Fruit fly (Drosophila melanogaster) whole organism, embryonic: ENCODE data around the gene SelG.
A peak's percentile ranks its signal among the peaks of the same experiment; 100 is the strongest.

Source experiments
- ATbp ChIP-seq: fragments of 200-800 bp; sonication (Bioruptor generic); optimal IDR thresholded peaks from 2 replicates; lab custom pipeline; 2017; ENCODE audit warnings: missing biosample characterization, mild to moderate bottlenecking, missing genetic modification characterization, missing genetic modification reagents
- Ada2b ChIP-seq: fragments of 200-800 bp; sonication (Bioruptor generic); IDR thresholded peaks from 2 replicates; pipeline ENCODE4 v1.3.6; 2022; ENCODE audit warnings: missing biosample characterization, missing genetic modification characterization
- Atf-2 ChIP-seq: fragments of 200-800 bp; sonication (Bioruptor generic); optimal IDR thresholded peaks from 2 replicates; lab custom pipeline; 2016; ENCODE audit warnings: missing biosample characterization, missing genetic modification characterization
- Blimp-1 ChIP-seq: fragments of 200-800 bp; sonication (Bioruptor generic); optimal IDR thresholded peaks from 3 replicates; lab custom pipeline; 2018; ENCODE audit warnings: missing biosample characterization, missing genetic modification characterization, mild to moderate bottlenecking, moderate library complexity, missing genetic modification reagents
- CG11247 ChIP-seq: fragments of 200-800 bp; sonication (Bioruptor generic); IDR thresholded peaks from 2 replicates; pipeline ENCODE4 v1.3.6; 2022; ENCODE audit warnings: missing biosample characterization, missing genetic modification characterization
- CG12744 ChIP-seq: fragments of 200-800 bp; sonication (Bioruptor generic); optimal IDR thresholded peaks from 2 replicates; lab custom pipeline; 2016; ENCODE audit warnings: missing biosample characterization, missing genetic modification characterization
- CG14014 ChIP-seq: fragments of 200-800 bp; sonication (Bioruptor generic); IDR thresholded peaks from 2 replicates; pipeline ENCODE4 v1.3.6; 2022; ENCODE audit warnings: missing biosample characterization, missing genetic modification characterization
- CG14050 ChIP-seq: fragments of 200-800 bp; sonication (Bioruptor generic); IDR thresholded peaks from 3 replicates; pipeline ENCODE4 v1.3.6; 2022; ENCODE audit warnings: missing biosample characterization, missing genetic modification characterization
- CG15696 ChIP-seq: fragments of 200-800 bp; sonication (Bioruptor generic); optimal IDR thresholded peaks from 2 replicates; lab custom pipeline; 2019; ENCODE audit warnings: missing biosample characterization, mild to moderate bottlenecking, missing genetic modification characterization, moderate library complexity
- CG17328 ChIP-seq: fragments of 200-800 bp; sonication (Bioruptor generic); IDR thresholded peaks from 2 replicates; pipeline ENCODE4 v1.3.6; 2022; ENCODE audit warnings: missing biosample characterization, missing genetic modification characterization
- CG18262 ChIP-seq: fragments of 200-800 bp; optimal IDR thresholded peaks from 3 replicates; lab custom pipeline; 2019; ENCODE audit warnings: missing biosample characterization, mild to moderate bottlenecking, missing genetic modification characterization, moderate library complexity
- CG3065 ChIP-seq: fragments of 200-800 bp; sonication (Bioruptor generic); optimal IDR thresholded peaks from 2 replicates; lab custom pipeline; 2016; ENCODE audit warnings: missing biosample characterization, missing genetic modification characterization
- CG32772 ChIP-seq: fragments of 200-800 bp; sonication (Bioruptor generic); IDR thresholded peaks from 2 replicates; pipeline ENCODE4 v1.3.6; 2022; ENCODE audit warnings: missing biosample characterization, missing genetic modification characterization
- CG34224 ChIP-seq: fragments of 200-800 bp; sonication (Bioruptor generic); IDR thresholded peaks from 3 replicates; pipeline ENCODE4 v1.3.6; 2022; ENCODE audit warnings: missing biosample characterization, missing genetic modification characterization; ENCODE audit not compliant: partially characterized antibody
- CG3847 ChIP-seq: fragments of 200-800 bp; sonication (Bioruptor generic); IDR thresholded peaks from 2 replicates; pipeline ENCODE4 v1.3.6; 2022; ENCODE audit warnings: missing biosample characterization, missing genetic modification characterization
- CG42726 ChIP-seq: fragments of 200-800 bp; sonication (Bioruptor generic); IDR thresholded peaks from 2 replicates; pipeline ENCODE4 v1.3.6; 2022; ENCODE audit warnings: missing biosample characterization, missing genetic modification characterization; ENCODE audit not compliant: partially characterized antibody
- CG4854 ChIP-seq: fragments of 200-800 bp; sonication (Bioruptor generic); optimal IDR thresholded peaks from 2 replicates; lab custom pipeline; 2016; ENCODE audit warnings: missing biosample characterization, missing genetic modification characterization, inconsistent platforms
- CG6654 ChIP-seq: fragments of 200-800 bp; sonication (Bioruptor generic); optimal IDR thresholded peaks from 2 replicates; lab custom pipeline; 2017; ENCODE audit warnings: missing biosample characterization, mild to moderate bottlenecking, missing genetic modification characterization
- CG6813 ChIP-seq: fragments of 200-800 bp; sonication (Bioruptor generic); optimal IDR thresholded peaks from 2 replicates; lab custom pipeline; 2017; ENCODE audit warnings: missing biosample characterization, missing genetic modification characterization, mild to moderate bottlenecking, moderate library complexity, missing genetic modification reagents
- CG7271 ChIP-seq: fragments of 200-800 bp; sonication (Bioruptor generic); optimal IDR thresholded peaks from 2 replicates; lab custom pipeline; 2018; ENCODE audit warnings: missing biosample characterization, mild to moderate bottlenecking, missing genetic modification characterization, moderate library complexity
- CG7963 ChIP-seq: fragments of 200-800 bp; sonication (Bioruptor generic); IDR thresholded peaks from 3 replicates; pipeline ENCODE4 v1.3.6; 2022; ENCODE audit warnings: missing biosample characterization, missing genetic modification characterization; ENCODE audit not compliant: partially characterized antibody
- CG8089 ChIP-seq: fragments of 200-800 bp; sonication (Bioruptor generic); optimal IDR thresholded peaks from 3 replicates; lab custom pipeline; 2016; ENCODE audit warnings: missing biosample characterization, missing genetic modification characterization
- CG8944 ChIP-seq: fragments of 200-800 bp; sonication (Bioruptor generic); optimal IDR thresholded peaks from 3 replicates; lab custom pipeline; 2016; ENCODE audit warnings: missing biosample characterization, missing genetic modification characterization
- CG9727 ChIP-seq: fragments of 200-800 bp; sonication (Bioruptor generic); optimal IDR thresholded peaks from 3 replicates; lab custom pipeline; 2017; ENCODE audit warnings: missing biosample characterization, mild to moderate bottlenecking, missing genetic modification characterization
- CG9797 ChIP-seq: fragments of 200-800 bp; sonication (Bioruptor generic); optimal IDR thresholded peaks from 3 replicates; lab custom pipeline; 2018; ENCODE audit warnings: missing biosample characterization, mild to moderate bottlenecking, missing genetic modification characterization
- Dek ChIP-seq: fragments of 200-800 bp; sonication (Bioruptor generic); optimal IDR thresholded peaks from 3 replicates; lab custom pipeline; 2019; ENCODE audit warnings: missing biosample characterization, mild to moderate bottlenecking, missing genetic modification characterization, moderate library complexity
- Dp ChIP-seq: fragments of 200-800 bp; sonication (Bioruptor generic); optimal IDR thresholded peaks from 2 replicates; lab custom pipeline; 2018; ENCODE audit warnings: missing biosample characterization, mild to moderate bottlenecking, missing genetic modification characterization, moderate library complexity
- Ets65A ChIP-seq: fragments of 200-800 bp; sonication (Bioruptor generic); peaks from one replicate; lab custom pipeline; 2016; ENCODE audit warnings: missing biosample characterization, missing genetic modification characterization
- Fer3 ChIP-seq: fragments of 200-800 bp; sonication (Bioruptor generic); optimal IDR thresholded peaks from 2 replicates; lab custom pipeline; 2018; ENCODE audit warnings: missing biosample characterization, mild to moderate bottlenecking, missing genetic modification characterization, moderate library complexity
- H15 ChIP-seq: fragments of 200-800 bp; sonication (Bioruptor generic); IDR thresholded peaks from 3 replicates; pipeline ENCODE4 v1.3.6; 2022; ENCODE audit warnings: missing biosample characterization, missing genetic modification characterization
- HmgZ ChIP-seq: fragments of 200-800 bp; sonication (Bioruptor generic); optimal IDR thresholded peaks from 2 replicates; lab custom pipeline; 2018; ENCODE audit warnings: missing biosample characterization, mild to moderate bottlenecking, missing genetic modification characterization
- Hr51 ChIP-seq, 2 experiments: fragments of 200-800 bp; sonication (Bioruptor generic); optimal IDR thresholded peaks; 2 replicates in 1 of 2; 3 replicates in 1 of 2; lab custom pipeline; 2016 to 2018; ENCODE audit warnings: missing biosample characterization in 2 of 2, missing genetic modification characterization in 2 of 2, mild to moderate bottlenecking in 1 of 2, moderate library complexity in 1 of 2
- Med ChIP-seq: fragments of 200-800 bp; sonication (Bioruptor generic); peaks from one replicate; lab custom pipeline; 2016; ENCODE audit warnings: missing biosample characterization, missing genetic modification characterization, mild to moderate bottlenecking, inconsistent platforms, moderate library complexity
- Oli ChIP-seq: fragments of 200-800 bp; sonication (Bioruptor generic); optimal IDR thresholded peaks from 2 replicates; lab custom pipeline; 2018; ENCODE audit warnings: missing biosample characterization, mild to moderate bottlenecking, missing genetic modification characterization, moderate library complexity
- PHDP ChIP-seq: fragments of 200-800 bp; sonication (Bioruptor generic); optimal IDR thresholded peaks from 3 replicates; lab custom pipeline; 2018; ENCODE audit warnings: missing biosample characterization, mild to moderate bottlenecking, missing genetic modification characterization, moderate library complexity
- Sry-δ ChIP-seq: fragments of 200-800 bp; sonication (Bioruptor generic); optimal IDR thresholded peaks from 2 replicates; lab custom pipeline; 2016; ENCODE audit warnings: missing biosample characterization, missing genetic modification characterization
- az2 ChIP-seq: fragments of 200-800 bp; sonication (Bioruptor generic); optimal IDR thresholded peaks from 3 replicates; lab custom pipeline; 2016; ENCODE audit warnings: missing biosample characterization, missing genetic modification characterization
- bigmax ChIP-seq: fragments of 200-800 bp; sonication (Bioruptor generic); optimal IDR thresholded peaks from 2 replicates; lab custom pipeline; 2018; ENCODE audit warnings: missing biosample characterization, mild to moderate bottlenecking, missing genetic modification characterization
- crp ChIP-seq, 2 experiments: fragments of 200-800 bp; sonication (Bioruptor generic); optimal IDR thresholded peaks; 2 replicates in 1 of 2; 3 replicates in 1 of 2; lab custom pipeline; 2017; ENCODE audit warnings: missing biosample characterization in 2 of 2, missing genetic modification characterization in 2 of 2, mild to moderate bottlenecking in 1 of 2, moderate library complexity in 1 of 2
- disco-r ChIP-seq: fragments of 200-800 bp; sonication (Bioruptor generic); optimal IDR thresholded peaks from 2 replicates; lab custom pipeline; 2016; ENCODE audit warnings: missing biosample characterization, missing genetic modification characterization
- ftz-f1 ChIP-seq: fragments of 200-800 bp; sonication (Bioruptor generic); optimal IDR thresholded peaks from 2 replicates; lab custom pipeline; 2016; ENCODE audit warnings: missing biosample characterization, missing genetic modification characterization
- ind ChIP-seq: fragments of 200-800 bp; sonication (Bioruptor generic); optimal IDR thresholded peaks from 3 replicates; lab custom pipeline; 2016; ENCODE audit warnings: missing biosample characterization, missing genetic modification characterization
- jigr1 ChIP-seq: fragments of 200-800 bp; sonication (Bioruptor generic); IDR thresholded peaks from 3 replicates; pipeline ENCODE4 v1.3.6; 2022; ENCODE audit warnings: missing biosample characterization, missing genetic modification characterization
- luna ChIP-seq: fragments of 200-800 bp; sonication (Bioruptor generic); optimal IDR thresholded peaks from 2 replicates; lab custom pipeline; 2016; ENCODE audit warnings: missing biosample characterization, missing genetic modification characterization
- oc ChIP-seq: fragments of 200-800 bp; sonication (Bioruptor generic); optimal IDR thresholded peaks from 2 replicates; lab custom pipeline; 2018; ENCODE audit warnings: missing biosample characterization, mild to moderate bottlenecking, missing genetic modification characterization, moderate library complexity
- pros ChIP-seq: fragments of 200-800 bp; sonication (Bioruptor generic); optimal IDR thresholded peaks from 3 replicates; lab custom pipeline; 2019; ENCODE audit warnings: missing biosample characterization, mild to moderate bottlenecking, missing genetic modification characterization, moderate library complexity
- pum ChIP-seq: fragments of 200-800 bp; sonication (Bioruptor generic); optimal IDR thresholded peaks from 2 replicates; lab custom pipeline; 2016; ENCODE audit warnings: missing biosample characterization, missing genetic modification characterization
- so ChIP-seq: fragments of 200-800 bp; sonication (Bioruptor generic); IDR thresholded peaks from 3 replicates; pipeline ENCODE4 v1.3.6; 2022; ENCODE audit warnings: missing biosample characterization, missing genetic modification characterization
- toy ChIP-seq: fragments of 200-800 bp; sonication (Bioruptor generic); IDR thresholded peaks from 2 replicates; pipeline ENCODE4 v1.3.6; 2022; ENCODE audit warnings: missing biosample characterization, missing genetic modification characterization
- tup ChIP-seq: fragments of 200-800 bp; sonication (Bioruptor generic); optimal IDR thresholded peaks from 2 replicates; lab custom pipeline; 2016; ENCODE audit warnings: missing biosample characterization, mild to moderate bottlenecking, missing genetic modification characterization, moderate library complexity

SelG gene

DNA sequence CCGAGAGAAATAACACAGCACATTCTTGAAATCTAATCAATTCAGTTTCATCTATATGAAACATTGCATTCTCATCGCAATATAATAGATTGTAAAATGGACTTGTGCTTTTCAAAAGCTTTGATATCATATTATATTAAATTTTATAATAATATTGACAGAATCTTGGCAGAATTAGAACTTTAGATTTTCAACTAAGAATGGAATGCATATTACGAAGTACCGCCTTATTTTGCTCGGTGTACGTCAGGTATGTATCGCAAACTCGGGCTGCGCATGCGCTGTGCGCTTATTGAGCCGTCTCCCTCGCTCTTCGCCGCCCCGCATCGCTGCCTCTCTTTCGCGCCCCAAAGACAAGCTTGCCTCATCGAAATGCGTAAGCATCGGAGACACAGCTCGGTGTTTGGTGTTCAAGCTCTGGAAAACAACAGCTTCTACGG is 28.1 kb downstream of the SelG start (continued):
- TF ChIP-seq CG11247 (GFP tag; lab: Robert Waterston, UW) (peak; percentile 54), so (peak; percentile 90), pum (GFP tag; lab: Kevin White, UChicago) (peak; percentile 37), Hr51 (GFP tag; optimal IDR thresholded peaks at IDR 0.05; lab: Kevin White, UChicago) (peak; percentile 42 to 93), Dp (GFP tag; lab: Kevin White, UChicago) (no peak), CG17328 (GFP tag; lab: Robert Waterston, UW) (peak; percentile 78), oc (tag; lab: Kevin White, UChicago) (peak; percentile 89), ftz-f1 (GFP tag; lab: Kevin White, UChicago) (no peak), Oli (tag; lab: Kevin White, UChicago) (peak; percentile 92), CG8944 (GFP tag; lab: Kevin White, UChicago) (no peak), CG12744 (GFP tag; lab: Kevin White, UChicago) (no peak), CG6813 (GFP tag; lab: Kevin White, UChicago) (peak; percentile 79), CG14050 (GFP tag; lab: Robert Waterston, UW) (peak; percentile 78), toy (GFP tag; lab: Robert Waterston, UW) (peak; percentile 19; the same call in 1 of the 2 replicates), CG4854 (GFP tag; lab: Kevin White, UChicago) (no peak), CG18262 (peak; percentile 96), CG6654 (GFP tag; lab: Kevin White, UChicago) (peak; percentile 66), ind (GFP tag; lab: Kevin White, UChicago) (peak; percentile 77), ATbp (GFP tag; lab: Kevin White, UChicago) (peak; percentile 89), Dek (peak; percentile 89), CG15696 (tag; lab: Kevin White, UChicago) (peak; percentile 93), CG3065 (GFP tag; lab: Kevin White, UChicago) (peak; percentile 35), CG42726 (GFP tag; lab: Robert Waterston, UW) (no peak), tup (GFP tag; lab: Kevin White, UChicago) (peak; percentile 7), bigmax (no peak), PHDP (tag; lab: Kevin White, UChicago) (peak; percentile 90), CG34224 (GFP tag; lab: Robert Waterston, UW) (no peak), crp (GFP tag; optimal IDR thresholded peaks at IDR 0.05; lab: Kevin White, UChicago) (peak in 1 of 2 experiments; percentile 40), CG14014 (peak; percentile 86), disco-r (no peak), CG9797 (GFP tag; lab: Kevin White, UChicago) (peak; percentile 20), CG8089 (GFP tag; lab: Kevin White, UChicago) (no peak), Ets65A (GFP tag; lab: Kevin White, UChicago) (peak; percentile 33), Atf-2 (GFP tag; lab: Kevin White, UChicago) (no peak), Fer3 (tag; lab: Kevin White, UChicago) (peak; percentile 86), H15 (peak; percentile 76; the same call in 2 of the 3 replicates), luna (GFP tag; lab: Kevin White, UChicago) (no peak), pros (GFP tag; lab: Kevin White, UChicago) (peak; percentile 53), Blimp-1 (GFP tag; lab: Kevin White, UChicago) (peak; percentile 87), CG9727 (GFP tag; lab: Kevin White, UChicago) (peak; percentile 94), Sry-δ (GFP tag; lab: Kevin White, UChicago) (no peak), Ada2b (GFP tag; lab: Robert Waterston, UW) (peak; percentile 74), CG7963 (no peak), CG3847 (GFP tag; lab: Robert Waterston, UW) (peak; percentile 77), jigr1 (GFP tag; lab: Robert Waterston, UW) (peak; percentile 76; the same call in 2 of the 3 replicates), CG7271 (tag; lab: Kevin White, UChicago) (peak; percentile 81), Med (peak; percentile 83), az2 (peak; percentile 80), HmgZ (tag; lab: Kevin White, UChicago) (peak; percentile 82), CG32772 (peak; percentile 83)
